Fruit fly (Drosophila melanogaster) whole organism, pupa: Measurements from ENCODE around the gene CG15747.

Experiments used
- CG10348 ChIP-seq: fragments of 200-800 bp; sonication (Bioruptor generic); IDR thresholded peaks from 2 replicates; pipeline ENCODE4 v1.3.6; 2022; ENCODE audit warnings: missing biosample characterization, missing genetic modification characterization
- CG12605 ChIP-seq: fragments of 200-800 bp; sonication (Bioruptor generic); IDR thresholded peaks from 2 replicates; pipeline ENCODE4 v1.3.6; 2022; ENCODE audit warnings: missing biosample characterization, missing genetic modification characterization
- CG13204 ChIP-seq: fragments of 200-800 bp; sonication (Bioruptor generic); optimal IDR thresholded peaks from 2 replicates; lab custom pipeline; 2018; ENCODE audit warnings: missing biosample characterization, mild to moderate bottlenecking, missing genetic modification characterization, moderate library complexity
- CG14655 ChIP-seq: fragments of 200-800 bp; sonication (Bioruptor generic); optimal IDR thresholded peaks from 3 replicates; lab custom pipeline; 2017; ENCODE audit warnings: mild to moderate bottlenecking, missing biosample characterization, missing genetic modification reagents, missing genetic modification characterization
- CG15710 ChIP-seq: fragments of 200-800 bp; sonication (Bioruptor generic); optimal IDR thresholded peaks from 2 replicates; lab custom pipeline; 2018; ENCODE audit warnings: missing biosample characterization, mild to moderate bottlenecking, missing genetic modification characterization, moderate library complexity
- CG17806 ChIP-seq: fragments of 200-800 bp; sonication (Bioruptor generic); optimal IDR thresholded peaks from 2 replicates; lab custom pipeline; 2018; ENCODE audit warnings: missing biosample characterization, mild to moderate bottlenecking, missing genetic modification characterization, moderate library complexity
- CG32121 ChIP-seq: fragments of 200-800 bp; sonication (Bioruptor generic); IDR thresholded peaks from 2 replicates; pipeline ENCODE4 v1.3.6; 2022; ENCODE audit warnings: missing biosample characterization, missing genetic modification characterization
- CG34367 ChIP-seq: fragments of 200-800 bp; sonication (Bioruptor generic); optimal IDR thresholded peaks from 2 replicates; lab custom pipeline; 2018; ENCODE audit warnings: missing biosample characterization, mild to moderate bottlenecking, missing genetic modification characterization
- CG4496 ChIP-seq: fragments of 200-800 bp; sonication (Bioruptor generic); IDR thresholded peaks from 3 replicates; pipeline ENCODE4 v1.3.6; 2022; ENCODE audit warnings: missing biosample characterization, missing genetic modification characterization
- CG8159 ChIP-seq: fragments of 200-800 bp; sonication (Bioruptor generic); optimal IDR thresholded peaks from 3 replicates; lab custom pipeline; 2018; ENCODE audit warnings: missing biosample characterization, mild to moderate bottlenecking, missing genetic modification characterization, moderate library complexity
- CG8301 ChIP-seq: fragments of 200-800 bp; sonication (Bioruptor generic); optimal IDR thresholded peaks from 2 replicates; lab custom pipeline; 2018; ENCODE audit warnings: missing biosample characterization, mild to moderate bottlenecking, missing genetic modification characterization
- CG9948 ChIP-seq: fragments of 200-800 bp; sonication (Bioruptor generic); optimal IDR thresholded peaks from 2 replicates; lab custom pipeline; 2018; ENCODE audit warnings: missing biosample characterization, mild to moderate bottlenecking, missing genetic modification characterization, moderate library complexity
- D1 ChIP-seq: fragments of 200-800 bp; sonication (Bioruptor generic); optimal IDR thresholded peaks from 2 replicates; lab custom pipeline; 2018; ENCODE audit warnings: missing biosample characterization, mild to moderate bottlenecking, missing genetic modification characterization, moderate library complexity
- EcR ChIP-seq: fragments of 200-800 bp; sonication (Bioruptor generic); optimal IDR thresholded peaks from 3 replicates; lab custom pipeline; 2019; ENCODE audit warnings: missing biosample characterization, missing genetic modification characterization, mild to moderate bottlenecking, moderate library complexity, missing genetic modification reagents
- Ets98B ChIP-seq: fragments of 200-800 bp; sonication (Bioruptor generic); IDR thresholded peaks from 2 replicates; pipeline ENCODE4 v1.3.6; 2022; ENCODE audit warnings: missing biosample characterization, missing genetic modification characterization
- Pif1A ChIP-seq: fragments of 200-800 bp; sonication (Bioruptor generic); optimal IDR thresholded peaks from 3 replicates; lab custom pipeline; 2016; ENCODE audit warnings: missing biosample characterization, missing genetic modification characterization
- Pif1B ChIP-seq: fragments of 200-800 bp; sonication (Bioruptor generic); optimal IDR thresholded peaks from 3 replicates; lab custom pipeline; 2016; ENCODE audit warnings: missing biosample characterization, missing genetic modification characterization
- Snoo ChIP-seq: fragments of 200-800 bp; sonication (Bioruptor generic); optimal IDR thresholded peaks from 3 replicates; lab custom pipeline; 2017; ENCODE audit warnings: missing biosample characterization, mild to moderate bottlenecking, missing genetic modification characterization, inconsistent platforms
- fd96Ca ChIP-seq: fragments of 200-800 bp; sonication (Bioruptor generic); IDR thresholded peaks from 3 replicates; pipeline ENCODE4 v1.3.6; 2022; ENCODE audit warnings: missing biosample characterization, missing genetic modification characterization
- gl ChIP-seq: fragments of 200-800 bp; sonication (Bioruptor generic); optimal IDR thresholded peaks from 2 replicates; lab custom pipeline; 2018; ENCODE audit warnings: missing biosample characterization, mild to moderate bottlenecking, missing genetic modification characterization
- rn ChIP-seq: fragments of 200-800 bp; sonication (Bioruptor generic); IDR thresholded peaks from 2 replicates; pipeline ENCODE4 v1.3.6; 2022; ENCODE audit warnings: missing biosample characterization, missing genetic modification characterization

Gene CG15747

dm6 chrX:13320697-13321445 is 17.2 kb upstream of the CG15747 start:
- peak; percentile 13 for TF ChIP-seq CG13204
- TF ChIP-seq CG4496, result 0 out of 3 replicates have a peak, but pooled peaks have one; percentile 30
- peak; percentile 22 for TF ChIP-seq CG9948
- no peak for TF ChIP-seq CG8159 (tag; lab: Kevin White, UChicago)

dm6 chrX:13322405-13322804 is 15.7 kb upstream of the CG15747 start:
- TF ChIP-seq Pif1A (GFP tag; lab: Kevin White, UChicago) (no peak), CG32121 (GFP tag; lab: Robert Waterston, UW) (0 out of 2 replicates have a peak, but pooled peaks have one; percentile 32), Ets98B (GFP tag; lab: Robert Waterston, UW) (no peak), Pif1B (GFP tag; lab: Kevin White, UChicago) (no peak)

dm6 chrX:13323114-13323513 is 15.0 kb upstream of the CG15747 start:
- no peak for TF ChIP-seq Ets98B (GFP tag; lab: Robert Waterston, UW)
- peak; percentile 29 for TF ChIP-seq Pif1B (GFP tag; lab: Kevin White, UChicago)
- TF ChIP-seq CG14655 (GFP tag; lab: Kevin White, UChicago), result peak; percentile 20
- TF ChIP-seq CG8301, result no peak
- no peak for TF ChIP-seq CG12605 (GFP tag; lab: Robert Waterston, UW)
- peak; percentile 15; the same call in 1 of the 3 replicates for TF ChIP-seq CG4496
- TF ChIP-seq CG17806 (tag; lab: Kevin White, UChicago), result peak; percentile 14
- no peak for TF ChIP-seq CG34367
- peak; percentile 26 for TF ChIP-seq CG8159 (tag; lab: Kevin White, UChicago)
- no peak for TF ChIP-seq CG10348 (GFP tag; lab: Robert Waterston, UW)
- no peak for TF ChIP-seq fd96Ca (GFP tag; lab: Robert Waterston, UW)
- peak; percentile 61 for TF ChIP-seq Snoo (tag; lab: Kevin White, UChicago)
- TF ChIP-seq Pif1A (GFP tag; lab: Kevin White, UChicago), result peak; percentile 13
- no peak for TF ChIP-seq CG15710 (tag; lab: Kevin White, UChicago)
- peak; percentile 42; the same call in 1 of the 2 replicates for TF ChIP-seq rn (GFP tag; lab: Robert Waterston, UW)
- TF ChIP-seq D1 (tag; lab: Kevin White, UChicago), result no peak
- TF ChIP-seq CG13204, result no peak
- no peak for TF ChIP-seq gl (tag; lab: Kevin White, UChicago)
- TF ChIP-seq EcR, result no peak
- TF ChIP-seq CG32121 (GFP tag; lab: Robert Waterston, UW), result no peak
- TF ChIP-seq CG9948, result peak; percentile 4
- TF ChIP-seq, all 21 proteins: peak for 9

dm6 chrX:13323526-13323925 is 14.6 kb upstream of the CG15747 start:
- TF ChIP-seq fd96Ca (GFP tag; lab: Robert Waterston, UW), result 0 out of 3 replicates have a peak, but pooled peaks have one; percentile 27
- no peak for TF ChIP-seq CG13204
- no peak for TF ChIP-seq CG15710 (tag; lab: Kevin White, UChicago)
- no peak for TF ChIP-seq CG8301
- TF ChIP-seq CG32121 (GFP tag; lab: Robert Waterston, UW), result no peak
- no peak for TF ChIP-seq rn (GFP tag; lab: Robert Waterston, UW)
- no peak for TF ChIP-seq CG10348 (GFP tag; lab: Robert Waterston, UW)
- TF ChIP-seq, all 21 proteins: peak for 1

- TF ChIP-seq Snoo (tag; lab: Kevin White, UChicago) (no peak), CG14655 (GFP tag; lab: Kevin White, UChicago) (no peak), CG13204 (no peak), Pif1B (GFP tag; lab: Kevin White, UChicago) (no peak), D1 (tag; lab: Kevin White, UChicago) (no peak), rn (GFP tag; lab: Robert Waterston, UW) (peak; percentile 9; the same call in 1 of the 2 replicates), CG4496 (peak; percentile 61; the same call in 2 of the 3 replicates), Ets98B (GFP tag; lab: Robert Waterston, UW) (peak; percentile 27; the same call in 1 of the 2 replicates), CG34367 (no peak), CG15710 (tag; lab: Kevin White, UChicago) (no peak), gl (tag; lab: Kevin White, UChicago) (no peak), CG9948 (no peak), Pif1A (GFP tag; lab: Kevin White, UChicago) (no peak), CG17806 (tag; lab: Kevin White, UChicago) (no peak), EcR (no peak), CG8159 (tag; lab: Kevin White, UChicago) (no peak), CG10348 (GFP tag; lab: Robert Waterston, UW) (no peak), CG12605 (GFP tag; lab: Robert Waterston, UW) (no peak), CG8301 (no peak), fd96Ca (GFP tag; lab: Robert Waterston, UW) (peak; percentile 43; the same call in 1 of the 3 replicates), CG32121 (GFP tag; lab: Robert Waterston, UW) (no peak)
- TF ChIP-seq, all 21 proteins: peak for 4
Observed at dm6 chrX:13325310-13325709, 12.8 kb upstream of the CG15747 start.

- TF ChIP-seq CG32121 (GFP tag; lab: Robert Waterston, UW), result 0 out of 2 replicates have a peak, but pooled peaks have one; percentile 19
- TF ChIP-seq CG4496, result peak; percentile 72
- no peak for TF ChIP-seq CG12605 (GFP tag; lab: Robert Waterston, UW)
- peak; percentile 68; the same call in 1 of the 2 replicates for TF ChIP-seq Ets98B (GFP tag; lab: Robert Waterston, UW)
- no peak for TF ChIP-seq CG17806 (tag; lab: Kevin White, UChicago)
- no peak for TF ChIP-seq Snoo (tag; lab: Kevin White, UChicago)
- TF ChIP-seq CG14655 (GFP tag; lab: Kevin White, UChicago), result no peak
- no peak for TF ChIP-seq CG8301
- TF ChIP-seq EcR, result peak; percentile 5
- peak; percentile 12 for TF ChIP-seq CG13204
Observed at dm6 chrX:13329572-13330046, 8.5 kb upstream of the CG15747 start, which contains the start of gene Prx2. Gene Prx2 (plus strand): TSS chrX:13329824.
